Worm (Caenorhabditis elegans) whole organism, L2 larva: ENCODE measurements around the gene Y110A2AL.7.

Experiments used
- C34F6.9 ChIP-seq: fragments of 150-350 bp; optimal IDR thresholded peaks from 2 replicates; lab custom pipeline; 2014; ENCODE audit warnings: missing biosample characterization, missing genetic modification characterization
- F13H6.1 ChIP-seq: sonication (generic microtip); optimal IDR thresholded peaks from 2 replicates; lab custom pipeline; 2016; ENCODE audit warnings: missing genetic modification characterization, missing compliant biosample characterization
- R02D3.7 ChIP-seq: fragments of 150-350 bp; optimal IDR thresholded peaks from 2 replicates; lab custom pipeline; 2014; ENCODE audit warnings: missing biosample characterization, missing genetic modification characterization
- Y55F3AM.14 ChIP-seq: fragments of 200-800 bp; sonication (Bioruptor generic); optimal IDR thresholded peaks from 2 replicates; lab custom pipeline; 2018; ENCODE audit warnings: mild to moderate bottlenecking, missing genetic modification characterization, missing compliant biosample characterization
- ZK546.5 ChIP-seq: sonication (generic microtip); optimal IDR thresholded peaks from 2 replicates; lab custom pipeline; 2017; ENCODE audit warnings: missing biosample characterization, missing genetic modification characterization
- alr-1 ChIP-seq: fragments of 150-350 bp; optimal IDR thresholded peaks from 2 replicates; lab custom pipeline; 2014; ENCODE audit warnings: missing biosample characterization, missing genetic modification characterization
- ama-1 ChIP-seq: fragments of 150-350 bp; optimal IDR thresholded peaks from 2 replicates; lab custom pipeline; 2018; ENCODE audit warnings: inconsistent platforms
- blmp-1 ChIP-seq: sonication (generic microtip); optimal IDR thresholded peaks from 2 replicates; lab custom pipeline; 2017; ENCODE audit warnings: missing genetic modification characterization, mild to moderate bottlenecking, missing compliant biosample characterization, antibody characterized with exemption, moderate library complexity; ENCODE audit not compliant: insufficient read depth
- ceh-16 ChIP-seq: fragments of 150-350 bp; optimal IDR thresholded peaks from 2 replicates; lab custom pipeline; 2014; ENCODE audit warnings: missing biosample characterization, missing genetic modification characterization
- crh-2 ChIP-seq: sonication (generic microtip); optimal IDR thresholded peaks from 2 replicates; lab custom pipeline; 2017; ENCODE audit warnings: missing biosample characterization, missing genetic modification characterization
- dmd-4 ChIP-seq: sonication (generic microtip); optimal IDR thresholded peaks from 2 replicates; lab custom pipeline; 2017; ENCODE audit warnings: missing biosample characterization, missing genetic modification characterization
- egl-27 ChIP-seq: sonication (generic microtip); optimal IDR thresholded peaks from 3 replicates; lab custom pipeline; 2017; ENCODE audit warnings: missing biosample characterization, missing genetic modification reagents, missing genetic modification characterization
- elt-1 ChIP-seq: fragments of 150-350 bp; optimal IDR thresholded peaks from 2 replicates; lab custom pipeline; 2014; ENCODE audit warnings: missing biosample characterization, missing genetic modification characterization
- fos-1 ChIP-seq: fragments of 150-350 bp; optimal IDR thresholded peaks from 2 replicates; lab custom pipeline; 2014; ENCODE audit warnings: missing biosample characterization, missing genetic modification characterization
- gmeb-1 ChIP-seq: fragments of 150-350 bp; optimal IDR thresholded peaks from 2 replicates; lab custom pipeline; 2014; ENCODE audit warnings: missing biosample characterization, missing genetic modification characterization
- lin-13 ChIP-seq: fragments of 150-350 bp; optimal IDR thresholded peaks from 2 replicates; lab custom pipeline; 2014; ENCODE audit warnings: missing biosample characterization, missing genetic modification reagents, missing genetic modification characterization
- lin-39 ChIP-seq: fragments of 150-350 bp; optimal IDR thresholded peaks from 2 replicates; lab custom pipeline; 2014; ENCODE audit warnings: missing biosample characterization, missing genetic modification reagents, missing genetic modification characterization
- lsy-2 ChIP-seq, 2 experiments: fragments of 150-350 bp in 1 of 2; sonication (generic microtip) in 1 of 2; optimal IDR thresholded peaks; 2 replicates each; lab custom pipeline; 2014 to 2017; ENCODE audit warnings: missing biosample characterization in 2 of 2, missing genetic modification characterization in 2 of 2
- mab-5 ChIP-seq: fragments of 150-350 bp; optimal IDR thresholded peaks from 2 replicates; lab custom pipeline; 2014; ENCODE audit warnings: missing biosample characterization, missing genetic modification characterization
- mbf-1 ChIP-seq: sonication (generic microtip); optimal IDR thresholded peaks from 2 replicates; lab custom pipeline; 2017; ENCODE audit warnings: missing biosample characterization, missing genetic modification characterization
- mdl-1 ChIP-seq, 2 experiments: fragments of 150-350 bp in 1 of 2; sonication (generic microtip) in 1 of 2; optimal IDR thresholded peaks; 2 replicates each; lab custom pipeline; 2017; ENCODE audit warnings: missing biosample characterization in 2 of 2, missing genetic modification characterization in 2 of 2
- nhr-11 ChIP-seq: fragments of 150-350 bp; optimal IDR thresholded peaks from 2 replicates; lab custom pipeline; 2014; ENCODE audit warnings: missing biosample characterization, missing genetic modification characterization
- nhr-129 ChIP-seq: fragments of 150-350 bp; optimal IDR thresholded peaks from 2 replicates; lab custom pipeline; 2014; ENCODE audit warnings: missing biosample characterization, missing genetic modification characterization
- nhr-21 ChIP-seq: fragments of 150-350 bp; optimal IDR thresholded peaks from 2 replicates; lab custom pipeline; 2014; ENCODE audit warnings: missing biosample characterization, missing genetic modification characterization
- nhr-23 ChIP-seq: fragments of 150-350 bp; optimal IDR thresholded peaks from 2 replicates; lab custom pipeline; 2014; ENCODE audit warnings: missing biosample characterization, missing genetic modification reagents, missing genetic modification characterization
- nhr-237 ChIP-seq: fragments of 150-350 bp; optimal IDR thresholded peaks from 2 replicates; lab custom pipeline; 2014; ENCODE audit warnings: missing biosample characterization, missing genetic modification characterization
- nhr-25 ChIP-seq: fragments of 150-350 bp; sonication (generic microtip); optimal IDR thresholded peaks from 3 replicates; lab custom pipeline; 2014; ENCODE audit warnings: missing biosample characterization, missing genetic modification characterization
- nhr-6 ChIP-seq: fragments of 150-350 bp; optimal IDR thresholded peaks from 2 replicates; lab custom pipeline; 2014; ENCODE audit warnings: missing biosample characterization, missing genetic modification characterization
- nhr-77 ChIP-seq: fragments of 150-350 bp; optimal IDR thresholded peaks from 2 replicates; lab custom pipeline; 2014; ENCODE audit warnings: missing biosample characterization, missing genetic modification characterization
- peb-1 ChIP-seq: fragments of 150-350 bp; optimal IDR thresholded peaks from 2 replicates; lab custom pipeline; 2014; ENCODE audit warnings: missing biosample characterization, missing genetic modification characterization
- sem-4 ChIP-seq: fragments of 150-350 bp; optimal IDR thresholded peaks from 2 replicates; lab custom pipeline; 2014; ENCODE audit warnings: missing biosample characterization, missing genetic modification reagents, missing genetic modification characterization
- skn-1 ChIP-seq: sonication (generic microtip); optimal IDR thresholded peaks from 2 replicates; lab custom pipeline; 2017; ENCODE audit warnings: missing biosample characterization, missing genetic modification characterization
- sma-3 ChIP-seq: sonication (generic microtip); optimal IDR thresholded peaks from 2 replicates; lab custom pipeline; 2016; ENCODE audit warnings: missing genetic modification reagents, missing genetic modification characterization, missing compliant biosample characterization
- sma-9 ChIP-seq, 2 experiments: fragments of 150-350 bp in 1 of 2; sonication (generic microtip) in 1 of 2; optimal IDR thresholded peaks; 2 replicates each; lab custom pipeline; 2014 to 2016; ENCODE audit warnings: missing genetic modification characterization in 2 of 2, mild to moderate bottlenecking in 1 of 2, missing biosample characterization in 1 of 2, missing compliant biosample characterization in 1 of 2, missing genetic modification reagents in 1 of 2, moderate library complexity in 1 of 2
- snpc-4 ChIP-seq: fragments of 150-350 bp; optimal IDR thresholded peaks from 2 replicates; lab custom pipeline; 2014; ENCODE audit warnings: missing biosample characterization, missing genetic modification characterization
- unc-39 ChIP-seq: fragments of 150-350 bp; optimal IDR thresholded peaks from 2 replicates; lab custom pipeline; 2014; ENCODE audit warnings: missing biosample characterization, missing genetic modification characterization
- unc-55 ChIP-seq: fragments of 150-350 bp; sonication (generic microtip); optimal IDR thresholded peaks from 3 replicates; lab custom pipeline; 2014; ENCODE audit warnings: missing biosample characterization, missing genetic modification reagents, missing genetic modification characterization
- unc-62 ChIP-seq: fragments of 150-350 bp; optimal IDR thresholded peaks from 2 replicates; lab custom pipeline; 2014; ENCODE audit warnings: missing biosample characterization, missing genetic modification reagents, missing genetic modification characterization
- zag-1 ChIP-seq: fragments of 150-350 bp; optimal IDR thresholded peaks from 2 replicates; lab custom pipeline; 2014; ENCODE audit warnings: missing biosample characterization, missing genetic modification characterization
- ztf-1 ChIP-seq: fragments of 200-800 bp; sonication (Bioruptor generic); conservative IDR thresholded peaks from 2 replicates; pipeline ENCODE4 v1.3.6; 2022; ENCODE audit warnings: missing genetic modification characterization, missing compliant biosample characterization
- ztf-11 ChIP-seq: sonication (generic microtip); optimal IDR thresholded peaks from 2 replicates; lab custom pipeline; 2017; ENCODE audit warnings: missing biosample characterization, missing genetic modification characterization
- ztf-4 ChIP-seq: fragments of 150-350 bp; optimal IDR thresholded peaks from 2 replicates; lab custom pipeline; 2014; ENCODE audit warnings: missing biosample characterization, missing genetic modification characterization

The Y110A2AL.7 gene

ce11 chrII:2802804-2803586 lies 40.0 kb downstream of the Y110A2AL.7 start:
- TF ChIP-seq crh-2 (peak; percentile 32), nhr-23 (no peak), lin-13 (GFP tag; lab: Kevin White, UChicago) (peak; percentile 2), sma-9 (GFP tag; optimal IDR thresholded peaks at IDR 0.05; lab: Kevin White, UChicago) (peak; percentile 70), sma-9 (tag; optimal IDR thresholded peaks at IDR 0.05; lab: Kevin White, UChicago) (no peak), Y55F3AM.14 (peak; percentile 6), lin-39 (no peak), fos-1 (tag; lab: Kevin White, UChicago) (peak; percentile 60), egl-27 (tag; lab: Kevin White, UChicago) (peak; percentile 5), nhr-21 (tag; lab: Kevin White, UChicago) (peak; percentile 2)

DNA sequence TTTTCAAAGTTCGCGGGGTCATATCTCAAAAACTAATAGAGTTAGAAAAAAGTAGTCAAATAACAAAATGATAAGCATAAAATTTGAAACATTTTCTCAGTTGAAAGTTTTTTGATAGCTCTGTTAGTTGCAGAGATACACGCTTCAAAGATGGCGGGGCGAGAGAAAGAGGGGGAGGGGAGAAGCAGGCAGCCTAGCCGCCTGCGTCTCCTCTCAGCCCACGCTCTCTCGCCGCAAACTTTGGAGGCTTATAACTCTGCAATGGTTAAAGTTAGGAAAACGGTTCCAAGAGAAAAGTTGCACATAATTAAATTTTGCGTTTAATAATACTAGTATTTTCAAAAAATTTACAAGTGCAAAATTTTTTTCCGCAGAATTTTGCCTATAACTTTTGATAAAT lies 41.2 kb downstream of the Y110A2AL.7 start:
- TF ChIP-seq lin-13 (GFP tag; lab: Kevin White, UChicago), result peak; percentile 48
- TF ChIP-seq Y55F3AM.14, result no peak
- TF ChIP-seq, all 48 proteins: peak for 1

DNA sequence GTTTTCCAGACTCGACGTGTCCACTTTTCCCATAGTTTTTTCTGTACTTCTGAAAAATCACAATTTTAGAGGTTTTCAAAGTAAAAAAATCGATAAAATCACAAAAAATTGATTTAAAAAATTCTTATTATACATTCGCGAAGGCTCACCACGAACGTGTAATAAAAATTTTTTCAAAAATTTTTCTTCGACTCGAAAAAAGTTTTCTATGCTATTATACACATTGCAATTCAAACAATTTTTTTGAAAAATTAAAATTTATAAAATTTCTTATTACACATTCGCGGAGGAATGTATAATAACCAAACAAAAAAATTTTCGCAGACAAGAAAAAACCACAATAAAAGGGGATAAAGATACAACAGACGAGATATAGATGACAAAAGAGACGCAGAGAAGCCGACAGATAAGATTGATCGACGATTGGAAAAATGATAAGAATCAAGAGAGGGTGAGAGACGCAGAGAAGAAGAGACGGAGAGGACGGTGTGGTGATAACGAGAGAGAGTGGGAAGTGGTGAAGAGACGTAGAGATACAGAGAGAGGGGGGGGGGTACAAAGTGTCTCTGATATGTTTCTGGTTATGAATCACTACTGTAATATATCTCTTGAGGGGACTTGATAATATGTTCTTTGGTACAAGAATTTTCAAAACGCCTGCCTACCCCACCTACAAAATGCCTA lies 42.3 kb downstream of the Y110A2AL.7 start, which contains the start of gene nhr-119:
TSS of gene nhr-119 (minus strand) at position 51 of the 684 bp plus-strand sequence.
- TF ChIP-seq fos-1 (tag; lab: Kevin White, UChicago) (peak; percentile 94), zag-1 (tag; lab: Kevin White, UChicago) (no peak), lsy-2 (tag; optimal IDR thresholded peaks at IDR 0.05; lab: Kevin White, UChicago) (peak in 1 of 2 experiments; percentile 73), alr-1 (tag; lab: Kevin White, UChicago) (no peak), ceh-16 (tag; lab: Kevin White, UChicago) (no peak), ama-1 (no peak), blmp-1 (tag; lab: Kevin White, UChicago) (peak; percentile 79), ztf-1 (no peak), lin-13 (GFP tag; lab: Kevin White, UChicago) (peak; percentile 79), unc-39 (tag; lab: Kevin White, UChicago) (no peak), nhr-6 (tag; lab: Kevin White, UChicago) (peak; percentile 44), sem-4 (tag; lab: Kevin White, UChicago) (peak; percentile 27), gmeb-1 (tag; lab: Kevin White, UChicago) (peak; percentile 75), sma-3 (GFP tag; lab: Kevin White, UChicago) (peak; percentile 96), snpc-4 (tag; lab: Kevin White, UChicago) (no peak), nhr-129 (peak; percentile 30), ztf-4 (tag; lab: Kevin White, UChicago) (peak; percentile 52), nhr-25 (tag; lab: Kevin White, UChicago) (peak; percentile 86), nhr-11 (tag; lab: Kevin White, UChicago) (no peak), unc-55 (GFP tag; lab: Kevin White, UChicago) (no peak), nhr-77 (peak; percentile 40), peb-1 (tag; lab: Kevin White, UChicago) (no peak), mab-5 (tag; lab: Kevin White, UChicago) (peak; percentile 15), sma-9 (GFP tag; optimal IDR thresholded peaks at IDR 0.05; lab: Kevin White, UChicago) (peak; percentile 93), sma-9 (tag; optimal IDR thresholded peaks at IDR 0.05; lab: Kevin White, UChicago) (no peak), ZK546.5 (tag; lab: Kevin White, UChicago) (no peak), Y55F3AM.14 (no peak), egl-27 (tag; lab: Kevin White, UChicago) (peak; percentile 77), nhr-237 (no peak), dmd-4 (no peak), F13H6.1 (tag; lab: Kevin White, UChicago) (peak; percentile 85), crh-2 (peak; percentile 66), R02D3.7 (tag; lab: Kevin White, UChicago) (no peak), C34F6.9 (tag; lab: Kevin White, UChicago) (peak; percentile 38), mdl-1 (tag; optimal IDR thresholded peaks at IDR 0.05; lab: Kevin White, UChicago) (peak; percentile 53 to 65), ztf-11 (tag; lab: Kevin White, UChicago) (no peak), unc-62 (GFP tag; lab: Kevin White, UChicago) (peak; percentile 47), elt-1 (tag; lab: Kevin White, UChicago) (peak; percentile 63), skn-1 (tag; lab: Kevin White, UChicago) (peak; percentile 46), nhr-21 (tag; lab: Kevin White, UChicago) (peak; percentile 90), mbf-1 (tag; lab: Kevin White, UChicago) (no peak)
